Worm (Caenorhabditis elegans): ENCODE measurements around the gene grl-10.
A peak's percentile ranks its signal among the peaks of the same experiment; 100 is the strongest.

Gene grl-10

DNA sequence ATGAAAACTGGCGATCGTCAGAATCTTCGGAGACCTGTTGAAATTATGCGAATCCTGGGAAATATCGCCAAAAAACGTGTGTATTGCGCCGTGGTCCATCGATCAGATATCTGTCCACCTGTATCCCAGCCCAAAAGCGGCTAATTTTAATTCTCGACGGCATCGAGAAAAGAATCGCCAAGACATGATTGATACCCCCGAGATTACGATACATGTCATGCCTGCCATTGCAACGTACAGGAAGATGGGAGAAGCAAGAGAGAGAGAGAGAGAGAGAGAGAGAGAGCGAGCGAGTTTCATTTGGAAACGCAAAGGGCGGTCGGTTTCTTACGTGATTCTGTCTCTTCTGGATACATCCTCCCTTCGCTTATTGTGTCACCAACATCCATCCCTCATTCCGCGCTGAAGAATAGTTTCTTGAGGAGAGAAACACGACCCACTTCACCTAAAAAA lies at the start of gene grl-10:
Gene grl-10 (plus strand): TSS at position 403 of the 453 bp plus-strand sequence.
- TF ChIP-seq ces-1 (GFP tag; optimal IDR thresholded peaks at IDR 0.05) (no peak), ham-2 (GFP tag; optimal IDR thresholded peaks at IDR 0.05) (peak; percentile 28), elt-1 (tag; optimal IDR thresholded peaks at IDR 0.05; ENCODE audit: borderline replicate concordance, insufficient read depth) (peak; percentile 70)

DNA sequence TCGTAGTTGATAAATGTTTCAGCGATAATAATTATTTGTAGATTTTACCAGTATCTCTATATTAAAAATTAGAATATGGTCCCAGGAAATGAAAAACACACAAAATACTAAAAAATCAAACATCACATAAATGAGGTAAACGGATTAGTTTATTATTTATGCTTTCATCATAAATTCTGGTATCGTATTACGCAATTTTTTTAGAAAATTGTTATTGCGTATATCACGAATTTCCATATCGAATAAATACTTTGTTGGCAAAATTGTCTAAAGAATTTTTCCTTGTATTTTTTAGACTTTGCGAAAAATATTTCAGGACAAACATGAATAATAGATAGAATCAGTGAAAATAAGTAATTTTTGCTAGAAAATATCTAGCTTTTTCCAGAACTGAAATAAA lies 48.1 kb upstream of the grl-10 start:
- TF ChIP-seq flh-1 (GFP tag; optimal IDR thresholded peaks at IDR 0.05) = no peak
- peak; percentile 68 for TF ChIP-seq zip-8 (tag; optimal IDR thresholded peaks at IDR 0.05)

DNA sequence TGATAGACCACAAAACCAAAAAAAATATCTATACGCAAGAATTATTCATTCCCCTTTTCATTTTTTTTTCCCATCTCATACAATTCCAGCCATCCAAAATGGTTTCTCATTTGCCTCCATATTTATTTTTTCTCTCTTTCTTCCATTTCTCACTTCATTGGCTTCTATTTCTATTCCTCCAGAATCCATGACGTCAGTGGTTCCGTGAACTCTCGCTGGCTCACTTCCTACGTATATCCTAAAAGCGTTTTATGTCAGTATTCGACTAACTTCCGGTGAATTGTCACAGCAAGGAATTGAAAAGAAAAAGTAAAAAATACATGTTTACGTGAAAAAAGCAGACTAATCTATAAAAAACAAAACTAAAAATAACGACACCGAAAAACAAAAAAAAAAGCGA lies 47.4 kb upstream of the grl-10 start:
- TF ChIP-seq blmp-1 (tag; optimal IDR thresholded peaks at IDR 0.05) (no peak), hlh-1 (tag; optimal IDR thresholded peaks at IDR 0.05) (no peak), lin-13 (tag; optimal IDR thresholded peaks at IDR 0.05) (no peak), mls-2 (tag; optimal IDR thresholded peaks at IDR 0.05) (no peak), ceh-43 (GFP tag; optimal IDR thresholded peaks at IDR 0.05) (no peak), flh-1 (GFP tag; optimal IDR thresholded peaks at IDR 0.05) (no peak)

DNA sequence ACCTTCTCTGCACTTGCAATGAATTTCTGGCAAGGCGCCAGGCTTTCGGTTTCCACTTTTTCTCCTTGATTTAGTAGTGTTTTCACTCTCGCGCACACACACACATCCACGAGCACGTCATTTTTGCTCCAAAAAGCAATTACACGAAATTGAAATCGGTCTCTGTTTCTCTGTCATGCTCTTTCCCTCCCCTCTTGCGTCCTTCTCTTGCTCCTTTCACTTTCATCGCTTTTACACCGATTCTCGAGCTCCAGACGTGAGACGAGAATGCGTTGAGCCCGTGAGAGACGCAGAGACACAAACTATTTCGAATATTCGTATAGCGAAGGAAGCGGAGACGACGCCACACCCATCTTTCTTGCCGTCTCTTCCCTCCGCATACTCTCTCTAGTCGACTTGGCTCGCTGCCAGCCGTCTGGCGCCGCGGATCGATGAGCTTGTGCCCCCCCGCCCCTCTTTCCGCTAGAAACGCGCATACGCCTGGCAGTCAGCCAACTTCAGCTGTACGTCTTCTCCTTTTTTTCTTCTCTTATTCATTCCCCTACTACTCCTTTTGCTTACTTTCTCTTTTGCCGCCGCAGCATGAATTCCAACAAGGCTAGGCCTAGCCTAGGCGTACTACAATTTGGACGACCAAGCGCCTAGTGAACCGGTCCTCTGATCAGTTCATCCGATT lies 46.2 kb upstream of the grl-10 start:
- no peak for TF ChIP-seq drap-1 (GFP tag; optimal IDR thresholded peaks at IDR 0.05)
- peak; percentile 64 for TF ChIP-seq ham-2 (GFP tag; optimal IDR thresholded peaks at IDR 0.05)
- TF ChIP-seq unc-62 (GFP tag; optimal IDR thresholded peaks at IDR 0.05) = no peak
- no peak for TF ChIP-seq zip-8 (tag; optimal IDR thresholded peaks at IDR 0.05)
- TF ChIP-seq unc-120 (tag; optimal IDR thresholded peaks at IDR 0.05; ENCODE audit: poor library complexity, severe bottlenecking) = peak; percentile 97
- TF ChIP-seq sem-2 (GFP tag; optimal IDR thresholded peaks at IDR 0.05) = no peak
- TF ChIP-seq snpc-4 (tag; optimal IDR thresholded peaks at IDR 0.05) = no peak
- TF ChIP-seq ceh-39 (tag; optimal IDR thresholded peaks at IDR 0.05) = no peak
- TF ChIP-seq mep-1 (tag; optimal IDR thresholded peaks at IDR 0.05) = no peak
- TF ChIP-seq pha-4 (tag; optimal IDR thresholded peaks at IDR 0.05) = peak; percentile 16
- TF ChIP-seq nhr-2 (tag; optimal IDR thresholded peaks at IDR 0.05) = no peak
- TF ChIP-seq lsy-2 (tag; optimal IDR thresholded peaks at IDR 0.05) = peak; percentile 5
- no peak for TF ChIP-seq ceh-83 (GFP tag; optimal IDR thresholded peaks at IDR 0.05)
- TF ChIP-seq sptf-1 (tag; optimal IDR thresholded peaks at IDR 0.05) = peak; percentile 12
- no peak for TF ChIP-seq bed-3 (GFP tag; optimal IDR thresholded peaks at IDR 0.05)
- TF ChIP-seq unc-39 (tag; optimal IDR thresholded peaks at IDR 0.05) = no peak
- peak; percentile 58 for TF ChIP-seq mls-2 (tag; optimal IDR thresholded peaks at IDR 0.05)
- TF ChIP-seq lin-32 (GFP tag; optimal IDR thresholded peaks at IDR 0.05) = no peak
- TF ChIP-seq nhr-76 (tag; optimal IDR thresholded peaks at IDR 0.05) = no peak
- no peak for TF ChIP-seq flh-1 (GFP tag; optimal IDR thresholded peaks at IDR 0.05)
- no peak for TF ChIP-seq M03D4.4 (tag; optimal IDR thresholded peaks at IDR 0.05)
- no peak for TF ChIP-seq nhr-237 (tag; optimal IDR thresholded peaks at IDR 0.05)
- peak; percentile 49 for TF ChIP-seq mab-5 (tag; optimal IDR thresholded peaks at IDR 0.05)
- no peak for TF ChIP-seq ztf-11 (tag; optimal IDR thresholded peaks at IDR 0.05)
- no peak for TF ChIP-seq cnd-1 (tag; optimal IDR thresholded peaks at IDR 0.05)
- no peak for TF ChIP-seq lin-13 (tag; optimal IDR thresholded peaks at IDR 0.05)
- no peak for TF ChIP-seq nhr-28 (tag; optimal IDR thresholded peaks at IDR 0.05)
- no peak for TF ChIP-seq ceh-43 (GFP tag; optimal IDR thresholded peaks at IDR 0.05)
- no peak for TF ChIP-seq hlh-1 (tag; optimal IDR thresholded peaks at IDR 0.05)
- TF ChIP-seq ces-1 (GFP tag; optimal IDR thresholded peaks at IDR 0.05) = peak; percentile 93
- TF ChIP-seq elt-1 (tag; optimal IDR thresholded peaks at IDR 0.05; ENCODE audit: borderline replicate concordance, insufficient read depth) = no peak
- TF ChIP-seq tbx-8 (GFP tag; optimal IDR thresholded peaks at IDR 0.05) = no peak
- no peak for TF ChIP-seq nhr-12 (tag; optimal IDR thresholded peaks at IDR 0.05)
- TF ChIP-seq blmp-1 (tag; optimal IDR thresholded peaks at IDR 0.05) = peak; percentile 50
- no peak for TF ChIP-seq elt-3 (tag; optimal IDR thresholded peaks at IDR 0.05)
